Worm (Caenorhabditis elegans): ENCODE measurements around the gene clec-202.

- TF ChIP-seq nhr-237 (tag; optimal IDR thresholded peaks at IDR 0.05) = no peak
- no peak for TF ChIP-seq F44E2.7 (GFP tag; IDR thresholded peaks at IDR 0.05)
- TF ChIP-seq F26F4.8 (GFP tag; conservative IDR thresholded peaks at IDR 0.05) = no peak
- TF ChIP-seq fos-1 (tag; optimal IDR thresholded peaks at IDR 0.05) = no peak
- TF ChIP-seq dmd-9 (GFP tag; IDR thresholded peaks at IDR 0.05) = no peak
- TF ChIP-seq skn-1 (tag; optimal IDR thresholded peaks at IDR 0.05) = no peak
- TF ChIP-seq ama-1 (optimal IDR thresholded peaks at IDR 0.05) = no peak
- TF ChIP-seq lin-1 (GFP tag; IDR thresholded peaks at IDR 0.05) = no peak
- TF ChIP-seq zag-1 (tag; optimal IDR thresholded peaks at IDR 0.05) = no peak
Measured at ce11 chrIV:17383046-17383445, 21.8 kb downstream of the clec-202 start, which contains the start of gene C30H6.12.
